Fruit fly (Drosophila melanogaster): Measurements from ENCODE around the gene CG44838.

- TF ChIP-seq CG8478 (optimal IDR thresholded peaks at IDR 0.05) (no peak), CTCF (optimal IDR thresholded peaks at IDR 0.05) (no peak)
Observed at dm6 chr3L:9509037-9509830, 48.4 kb downstream of the CG44838 start, which contains the start of gene CG3408.

All from S2 (cell line).